Worm (Caenorhabditis elegans) whole organism, L3 larva: ENCODE measurements around the gene dgk-3.

Experiments
- R02D3.7 ChIP-seq: fragments of 150-350 bp; optimal IDR thresholded peaks from 2 replicates; lab custom pipeline; 2014; ENCODE audit warnings: missing biosample characterization, missing genetic modification characterization
- aly-2 ChIP-seq: fragments of 150-350 bp; optimal IDR thresholded peaks from 2 replicates; lab custom pipeline; 2014; ENCODE audit warnings: missing biosample characterization, missing genetic modification characterization
- ceh-16 ChIP-seq: sonication (generic microtip); optimal IDR thresholded peaks from 2 replicates; lab custom pipeline; 2017; ENCODE audit warnings: missing biosample characterization, missing genetic modification characterization
- ceh-28 ChIP-seq: fragments of 150-350 bp; optimal IDR thresholded peaks from 2 replicates; lab custom pipeline; 2014; ENCODE audit warnings: missing biosample characterization, missing genetic modification reagents, missing genetic modification characterization
- ceh-82 ChIP-seq: fragments of 150-350 bp; optimal IDR thresholded peaks from 2 replicates; lab custom pipeline; 2014; ENCODE audit warnings: missing biosample characterization, missing genetic modification characterization
- ceh-9 ChIP-seq: sonication (generic microtip); optimal IDR thresholded peaks from 2 replicates; lab custom pipeline; 2018; ENCODE audit warnings: missing biosample characterization, missing genetic modification characterization
- egl-5 ChIP-seq: fragments of 150-350 bp; optimal IDR thresholded peaks from 2 replicates; lab custom pipeline; 2017; ENCODE audit warnings: missing biosample characterization, missing genetic modification reagents, missing genetic modification characterization, inconsistent platforms
- elt-2 ChIP-seq: sonication (generic microtip); optimal IDR thresholded peaks from 2 replicates; lab custom pipeline; 2016; ENCODE audit warnings: missing genetic modification reagents, mild to moderate bottlenecking, missing genetic modification characterization, missing compliant biosample characterization
- elt-3 ChIP-seq, 3 experiments: fragments of 150-350 bp in 1 of 3; sonication (generic microtip) in 2 of 3; optimal IDR thresholded peaks; 2 replicates in 2 of 3; 4 replicates in 1 of 3; lab custom pipeline; 2014 to 2017; ENCODE audit warnings: missing biosample characterization in 3 of 3, missing genetic modification characterization in 3 of 3
- eor-1 ChIP-seq, 2 experiments: fragments of 150-350 bp; optimal IDR thresholded peaks; 2 replicates each; lab custom pipeline; 2014 to 2018; ENCODE audit warnings: missing biosample characterization in 2 of 2, missing genetic modification characterization in 2 of 2
- fkh-10 ChIP-seq: sonication (generic microtip); optimal IDR thresholded peaks from 2 replicates; lab custom pipeline; 2017; ENCODE audit warnings: missing biosample characterization, missing genetic modification reagents, missing genetic modification characterization
- fkh-2 ChIP-seq: fragments of 150-350 bp; optimal IDR thresholded peaks from 2 replicates; lab custom pipeline; 2014; ENCODE audit warnings: missing biosample characterization, missing genetic modification reagents, missing genetic modification characterization
- hmg-11 ChIP-seq: sonication (generic microtip); optimal IDR thresholded peaks from 2 replicates; lab custom pipeline; 2016; ENCODE audit warnings: missing genetic modification characterization, missing compliant biosample characterization
- lin-15B ChIP-seq: fragments of 150-350 bp; optimal IDR thresholded peaks from 2 replicates; lab custom pipeline; 2014; ENCODE audit warnings: missing biosample characterization, missing genetic modification characterization
- lin-39 ChIP-seq: fragments of 150-350 bp; optimal IDR thresholded peaks from 2 replicates; lab custom pipeline; 2018; ENCODE audit warnings: missing biosample characterization, missing genetic modification reagents, missing genetic modification characterization
- lsy-12 ChIP-seq: sonication (generic microtip); optimal IDR thresholded peaks from 2 replicates; lab custom pipeline; 2016; ENCODE audit warnings: mild to moderate bottlenecking, missing genetic modification characterization, missing compliant biosample characterization
- mml-1 ChIP-seq: fragments of 150-350 bp; sonication (generic microtip); optimal IDR thresholded peaks from 3 replicates; lab custom pipeline; 2014; ENCODE audit warnings: missing biosample characterization, missing genetic modification characterization
- nfya-1 ChIP-seq: sonication (generic microtip); optimal IDR thresholded peaks from 2 replicates; lab custom pipeline; 2017; ENCODE audit warnings: missing genetic modification characterization, mild to moderate bottlenecking, missing compliant biosample characterization, antibody characterized with exemption, moderate library complexity; ENCODE audit not compliant: insufficient read depth
- nhr-11 ChIP-seq: fragments of 150-350 bp; optimal IDR thresholded peaks from 2 replicates; lab custom pipeline; 2014; ENCODE audit warnings: missing biosample characterization, missing genetic modification characterization
- nhr-12 ChIP-seq: fragments of 150-350 bp; optimal IDR thresholded peaks from 2 replicates; lab custom pipeline; 2014; ENCODE audit warnings: missing biosample characterization, missing genetic modification characterization
- nhr-23 ChIP-seq: fragments of 150-350 bp; optimal IDR thresholded peaks from 2 replicates; lab custom pipeline; 2014; ENCODE audit warnings: missing biosample characterization, missing genetic modification reagents, missing genetic modification characterization
- nhr-25 ChIP-seq: sonication (generic microtip); optimal IDR thresholded peaks from 2 replicates; lab custom pipeline; 2017; ENCODE audit warnings: missing biosample characterization, missing genetic modification characterization
- nhr-28 ChIP-seq: fragments of 150-350 bp; optimal IDR thresholded peaks from 2 replicates; lab custom pipeline; 2014; ENCODE audit warnings: missing biosample characterization, missing genetic modification characterization
- nhr-43 ChIP-seq: sonication (generic microtip); optimal IDR thresholded peaks from 2 replicates; lab custom pipeline; 2016; ENCODE audit warnings: mild to moderate bottlenecking, missing genetic modification characterization, missing compliant biosample characterization; ENCODE audit not compliant: poor library complexity, severe bottlenecking
- nhr-67 ChIP-seq: fragments of 150-350 bp; optimal IDR thresholded peaks from 2 replicates; lab custom pipeline; 2014; ENCODE audit warnings: missing biosample characterization, missing genetic modification characterization
- nhr-76 ChIP-seq: fragments of 150-350 bp; sonication (generic microtip); optimal IDR thresholded peaks from 5 replicates; lab custom pipeline; 2014; ENCODE audit warnings: missing biosample characterization, missing genetic modification characterization
- pha-4 ChIP-seq: fragments of 150-350 bp; optimal IDR thresholded peaks from 2 replicates; lab custom pipeline; 2014; ENCODE audit warnings: missing biosample characterization, missing genetic modification reagents, missing genetic modification characterization
- skn-1 ChIP-seq: fragments of 150-350 bp; optimal IDR thresholded peaks from 2 replicates; lab custom pipeline; 2014; ENCODE audit warnings: missing biosample characterization, missing genetic modification characterization
- snpc-4 ChIP-seq: fragments of 150-350 bp; optimal IDR thresholded peaks from 2 replicates; lab custom pipeline; 2014; ENCODE audit warnings: missing biosample characterization, missing genetic modification characterization
- tbx-2 ChIP-seq: sonication (generic microtip); optimal IDR thresholded peaks from 2 replicates; lab custom pipeline; 2016; ENCODE audit warnings: mild to moderate bottlenecking, missing genetic modification characterization, missing compliant biosample characterization
- unc-62 ChIP-seq: fragments of 150-350 bp; sonication (generic microtip); optimal IDR thresholded peaks from 4 replicates; lab custom pipeline; 2014; ENCODE audit warnings: missing biosample characterization, missing genetic modification reagents, missing genetic modification characterization
- zag-1 ChIP-seq: fragments of 150-350 bp; optimal IDR thresholded peaks from 2 replicates; lab custom pipeline; 2014; ENCODE audit warnings: missing biosample characterization, missing genetic modification characterization

Gene dgk-3

DNA sequence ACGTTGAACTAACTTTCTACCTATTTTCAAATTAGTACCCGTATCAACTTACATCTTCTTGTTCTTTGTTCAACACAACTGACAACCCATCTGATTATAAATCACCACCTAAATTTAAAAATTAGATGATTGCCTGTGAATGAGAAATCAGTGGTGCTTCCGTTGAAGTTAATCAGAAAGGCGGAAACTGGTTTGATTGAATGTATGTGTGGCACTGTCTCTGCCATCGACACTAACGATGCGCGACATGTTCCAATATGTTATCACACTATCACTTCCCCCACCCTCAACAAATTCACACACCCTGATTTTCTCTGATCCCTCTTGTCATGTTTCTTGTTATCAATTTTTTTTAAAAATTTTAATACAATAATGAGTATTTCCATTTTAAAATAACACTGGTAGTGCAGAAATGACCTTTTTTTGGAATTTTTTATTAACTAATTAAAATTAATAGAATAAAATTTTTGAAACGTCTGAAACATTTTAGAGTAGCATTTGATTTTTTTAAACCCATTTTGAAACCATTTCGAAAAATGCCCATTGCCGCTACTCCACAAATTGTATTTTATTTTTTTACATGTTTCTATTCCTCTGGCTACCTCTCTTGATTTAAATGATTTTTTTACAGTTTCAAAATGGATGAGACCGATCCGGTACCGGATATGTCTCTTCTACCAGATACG lies 43.8 kb upstream of the dgk-3 start, which contains the start of gene ced-11:
Gene ced-11 (plus strand): TSS at position 636 of the 686 bp plus-strand sequence.
- no peak for TF ChIP-seq elt-2
- TF ChIP-seq ceh-82: no peak
- no peak for TF ChIP-seq skn-1
- TF ChIP-seq nhr-67 (tag; lab: Kevin White, UChicago): no peak
- TF ChIP-seq fkh-10 (GFP tag; lab: Kevin White, UChicago): no peak
- TF ChIP-seq nhr-28 (tag; lab: Kevin White, UChicago): no peak
- no peak for TF ChIP-seq ceh-28 (tag; lab: Kevin White, UChicago)
- no peak for TF ChIP-seq eor-1 (tag; optimal IDR thresholded peaks at IDR 0.05; lab: Kevin White, UChicago)
- TF ChIP-seq fkh-2: no peak
- TF ChIP-seq mml-1 (tag; lab: Kevin White, UChicago): no peak
- no peak for TF ChIP-seq unc-62 (GFP tag; lab: Kevin White, UChicago)
- no peak for TF ChIP-seq hmg-11 (tag; lab: Kevin White, UChicago)
- no peak for TF ChIP-seq egl-5 (tag; lab: Kevin White, UChicago)

DNA sequence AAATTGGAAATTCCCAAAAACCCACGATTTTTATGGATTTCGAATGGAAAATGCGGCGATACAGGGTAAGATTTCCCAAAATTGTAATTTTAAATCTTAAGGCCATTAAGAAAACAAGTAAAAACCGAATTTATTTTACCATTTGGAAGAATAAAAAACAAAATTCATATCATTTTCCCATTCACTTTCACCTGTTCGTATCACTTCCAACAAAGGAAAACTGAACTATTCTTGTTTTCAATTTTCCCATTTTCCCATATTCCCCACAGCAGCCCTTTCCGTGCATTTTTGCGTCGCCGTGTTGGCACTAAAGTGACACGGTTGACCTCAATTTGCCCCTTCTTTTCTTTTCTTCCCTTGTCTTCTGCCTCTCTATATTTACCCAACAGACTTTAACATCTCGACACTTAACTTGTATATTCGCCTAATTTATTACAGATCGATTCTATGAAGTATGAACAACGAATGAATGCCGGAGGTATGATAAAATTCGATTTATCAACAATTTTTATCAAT lies 37.0 kb upstream of the dgk-3 start, which contains the start of gene sec-16A.1:
Gene sec-16A.1 (plus strand): TSS at position 51 of the 516 bp plus-strand sequence.
- TF ChIP-seq nfya-1 (tag; lab: Kevin White, UChicago): peak; percentile 37
- peak; percentile 11 for TF ChIP-seq hmg-11 (tag; lab: Kevin White, UChicago)
- TF ChIP-seq nhr-67 (tag; lab: Kevin White, UChicago): no peak
- peak; percentile 40 for TF ChIP-seq nhr-43 (tag; lab: Kevin White, UChicago)
- TF ChIP-seq nhr-25 (tag; lab: Kevin White, UChicago): peak; percentile 46
- peak; percentile 27 for TF ChIP-seq elt-2
- peak; percentile 82 for TF ChIP-seq nhr-23 (tag; lab: Kevin White, UChicago)
- TF ChIP-seq aly-2 (tag; lab: Kevin White, UChicago): no peak

DNA sequence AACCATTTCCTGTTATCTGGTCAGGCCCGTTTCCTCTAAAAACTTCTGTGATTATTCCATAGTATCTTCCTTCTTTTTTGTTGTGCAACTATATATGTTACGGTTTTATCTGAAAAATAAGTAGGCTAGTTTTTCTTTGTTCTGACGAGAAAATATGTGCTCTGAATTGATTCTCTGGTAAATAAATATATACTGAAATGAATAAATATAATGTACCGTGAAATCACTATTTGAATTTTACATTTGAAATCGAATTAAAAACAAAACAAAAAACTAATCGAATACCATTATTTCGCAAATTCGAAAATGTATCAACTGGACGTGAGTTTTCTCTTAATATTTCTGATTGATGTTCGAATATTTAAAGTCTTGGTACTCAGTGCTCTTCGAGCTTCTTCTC lies 32.3 kb upstream of the dgk-3 start, which contains the start of gene ZK512.10:
Gene ZK512.10 (plus strand): TSS at position 301 of the 400 bp plus-strand sequence.
- TF ChIP-seq tbx-2 (tag; lab: Kevin White, UChicago) (no peak), ceh-9 (tag; lab: Kevin White, UChicago) (no peak), ceh-16 (no peak), elt-3 (tag; optimal IDR thresholded peaks at IDR 0.05; lab: Kevin White, UChicago) (no peak), zag-1 (no peak), nfya-1 (tag; lab: Kevin White, UChicago) (no peak), skn-1 (no peak), mml-1 (tag; lab: Kevin White, UChicago) (no peak), pha-4 (tag; lab: Kevin White, UChicago) (no peak), R02D3.7 (tag; lab: Kevin White, UChicago) (no peak), nhr-67 (tag; lab: Kevin White, UChicago) (no peak)

DNA sequence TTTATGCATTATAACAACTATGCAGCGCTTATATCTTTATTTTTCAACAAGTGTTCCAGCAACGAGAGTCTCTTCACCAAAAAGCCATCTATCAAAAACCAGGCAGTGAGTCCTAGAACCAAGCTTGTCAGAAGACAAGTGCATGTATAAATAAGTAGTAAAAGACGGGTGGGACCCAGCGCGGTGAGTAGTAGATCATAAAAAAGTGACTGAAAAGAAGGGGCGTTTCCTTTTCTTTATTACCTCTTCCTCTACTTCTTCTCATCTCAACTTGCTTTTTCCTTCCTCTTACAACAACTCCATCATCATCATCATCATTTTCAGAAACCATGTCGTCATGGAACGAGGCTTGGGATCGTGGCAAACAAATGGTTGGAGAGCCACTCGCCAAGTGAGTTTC lies 26.3 kb upstream of the dgk-3 start, which contains the start of gene eat-4:
Gene eat-4 (plus strand): TSS at position 301 of the 400 bp plus-strand sequence.
- no peak for TF ChIP-seq lin-39 (tag; lab: Kevin White, UChicago)
- TF ChIP-seq lin-15B: no peak
- no peak for TF ChIP-seq snpc-4 (tag; lab: Kevin White, UChicago)
- no peak for TF ChIP-seq nhr-12 (tag; lab: Kevin White, UChicago)
- no peak for TF ChIP-seq unc-62 (GFP tag; lab: Kevin White, UChicago)
- TF ChIP-seq ceh-28 (tag; lab: Kevin White, UChicago): no peak

DNA sequence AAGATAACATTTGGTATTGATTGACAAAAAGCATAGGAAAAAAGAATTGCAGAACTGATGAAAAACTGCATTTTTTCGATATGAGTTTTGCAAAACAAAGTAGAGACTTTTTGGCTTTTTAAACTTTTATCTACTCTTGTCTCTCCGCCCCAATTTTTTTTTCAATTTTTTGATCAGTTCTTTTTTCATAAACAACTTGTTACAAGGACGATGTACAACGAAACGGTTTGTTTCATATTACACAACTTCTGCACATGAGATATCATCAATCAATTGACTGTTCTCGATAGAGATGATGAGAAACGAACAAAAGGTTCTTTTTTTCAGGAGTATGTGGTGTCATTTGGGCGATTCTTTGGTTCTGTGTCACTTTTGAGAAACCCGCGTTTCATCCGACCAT lies 24.3 kb upstream of the dgk-3 start, which contains the start of gene ZK512.7:
Gene ZK512.7 (minus strand): TSS at position 101 of the 400 bp plus-strand sequence.
- TF ChIP-seq lsy-12 (tag; lab: Kevin White, UChicago): no peak
- TF ChIP-seq eor-1 (tag; optimal IDR thresholded peaks at IDR 0.05; lab: Kevin White, UChicago): no peak
- TF ChIP-seq lin-15B: no peak
- TF ChIP-seq nhr-43 (tag; lab: Kevin White, UChicago): no peak
- TF ChIP-seq nhr-11 (tag; lab: Kevin White, UChicago): no peak
- TF ChIP-seq R02D3.7 (tag; lab: Kevin White, UChicago): no peak
- TF ChIP-seq nhr-28 (tag; lab: Kevin White, UChicago): no peak
- no peak for TF ChIP-seq hmg-11 (tag; lab: Kevin White, UChicago)
- TF ChIP-seq nhr-67 (tag; lab: Kevin White, UChicago): no peak
- TF ChIP-seq nhr-76 (tag; lab: Kevin White, UChicago): no peak
